Fruit fly (Drosophila melanogaster) whole organism, prepupa: ENCODE data around the gene Sdic3.

ENCODE experiments used
- CG11294 ChIP-seq: fragments of 200-800 bp; sonication (Bioruptor generic); IDR thresholded peaks from 2 replicates; pipeline ENCODE4 v1.3.6; 2022; ENCODE audit warnings: missing biosample characterization, missing genetic modification characterization
- CG11762 ChIP-seq: fragments of 200-800 bp; sonication (Bioruptor generic); optimal IDR thresholded peaks from 3 replicates; lab custom pipeline; 2016; ENCODE audit warnings: missing biosample characterization, missing genetic modification characterization; ENCODE audit not compliant: insufficient read depth
- CG11902 ChIP-seq: fragments of 200-800 bp; sonication (Bioruptor generic); optimal IDR thresholded peaks from 3 replicates; lab custom pipeline; 2016; ENCODE audit warnings: missing biosample characterization, missing genetic modification characterization
- CG34406 ChIP-seq: fragments of 200-800 bp; sonication (Bioruptor generic); optimal IDR thresholded peaks from 3 replicates; lab custom pipeline; 2016; ENCODE audit warnings: missing biosample characterization, missing genetic modification characterization
- CG4318 ChIP-seq: fragments of 200-800 bp; sonication (Bioruptor generic); optimal IDR thresholded peaks from 3 replicates; lab custom pipeline; 2017; ENCODE audit warnings: missing biosample characterization, mild to moderate bottlenecking, missing genetic modification characterization
- CG8632 ChIP-seq: fragments of 200-800 bp; sonication (Bioruptor generic); optimal IDR thresholded peaks from 3 replicates; lab custom pipeline; 2016; ENCODE audit warnings: missing biosample characterization, missing genetic modification characterization
- Ets21C ChIP-seq: fragments of 200-800 bp; sonication (Bioruptor generic); optimal IDR thresholded peaks from 3 replicates; lab custom pipeline; 2016; ENCODE audit warnings: missing biosample characterization, missing genetic modification characterization
- Ets96B ChIP-seq: fragments of 200-800 bp; optimal IDR thresholded peaks from 2 replicates; lab custom pipeline; 2019; ENCODE audit warnings: missing biosample characterization, mild to moderate bottlenecking, missing genetic modification characterization, moderate library complexity
- Sox15 ChIP-seq: fragments of 200-800 bp; sonication (Bioruptor generic); optimal IDR thresholded peaks from 3 replicates; lab custom pipeline; 2016; ENCODE audit warnings: missing biosample characterization, missing genetic modification characterization
- esn ChIP-seq: fragments of 200-800 bp; sonication (Bioruptor generic); optimal IDR thresholded peaks from 2 replicates; lab custom pipeline; 2016; ENCODE audit warnings: missing biosample characterization, mild to moderate bottlenecking, missing genetic modification characterization, moderate library complexity
- pdm3 ChIP-seq: fragments of 200-800 bp; sonication (Bioruptor generic); optimal IDR thresholded peaks from 3 replicates; lab custom pipeline; 2016; ENCODE audit warnings: missing biosample characterization, missing genetic modification characterization
- svp ChIP-seq: fragments of 200-800 bp; sonication (Bioruptor generic); peaks from one replicate; lab custom pipeline; 2016; ENCODE audit warnings: missing biosample characterization, missing genetic modification characterization

dm6 chrX:20235794-20236513 is 41.9 kb upstream of the Sdic3 start, which contains the start of gene sw:
- TF ChIP-seq svp (GFP tag; lab: Kevin White, UChicago), result peak; percentile 81
- peak; percentile 23 for TF ChIP-seq Ets96B (tag; lab: Kevin White, UChicago)
- TF ChIP-seq CG4318 (GFP tag; lab: Kevin White, UChicago), result peak; percentile 2
- no peak for TF ChIP-seq CG11762 (GFP tag; lab: Kevin White, UChicago)
- TF ChIP-seq pdm3 (GFP tag; lab: Kevin White, UChicago), result peak; percentile 42
- peak; percentile 39 for TF ChIP-seq CG34406
- TF ChIP-seq CG11902 (GFP tag; lab: Kevin White, UChicago), result peak; percentile 22
- TF ChIP-seq Ets21C (GFP tag; lab: Kevin White, UChicago), result peak; percentile 38
- peak; percentile 58 for TF ChIP-seq esn (GFP tag; lab: Kevin White, UChicago)
- TF ChIP-seq Sox15 (GFP tag; lab: Kevin White, UChicago), result peak; percentile 41
- TF ChIP-seq CG8632 (GFP tag; lab: Kevin White, UChicago), result no peak
- TF ChIP-seq CG11294 (GFP tag; lab: Robert Waterston, UW), result no peak
